Fruit fly (Drosophila melanogaster) whole organism: Measurements from ENCODE around the gene Sirup.

Experiments
- CG8478 ChIP-seq: fragments of >200 bp; optimal IDR thresholded peaks from 2 replicates; lab custom pipeline; 2018; ENCODE audit warnings: inconsistent platforms
- Dll ChIP-seq: fragments of >200 bp; optimal IDR thresholded peaks from 2 replicates; lab custom pipeline; 2017
- EcR ChIP-seq, 2 experiments: fragments of >200 bp; optimal IDR thresholded peaks; 2 replicates each; lab custom pipeline; 2017; ENCODE audit warnings: missing biosample characterization in 2 of 2, missing genetic modification characterization in 2 of 2, missing genetic modification reagents in 2 of 2
- pan ChIP-seq: fragments of >200 bp; optimal IDR thresholded peaks from 2 replicates; lab custom pipeline; 2017
- usp ChIP-seq: fragments of >200 bp; optimal IDR thresholded peaks from 2 replicates; lab custom pipeline; 2017; ENCODE audit warnings: missing biosample characterization, missing genetic modification characterization, mixed read lengths

DNA sequence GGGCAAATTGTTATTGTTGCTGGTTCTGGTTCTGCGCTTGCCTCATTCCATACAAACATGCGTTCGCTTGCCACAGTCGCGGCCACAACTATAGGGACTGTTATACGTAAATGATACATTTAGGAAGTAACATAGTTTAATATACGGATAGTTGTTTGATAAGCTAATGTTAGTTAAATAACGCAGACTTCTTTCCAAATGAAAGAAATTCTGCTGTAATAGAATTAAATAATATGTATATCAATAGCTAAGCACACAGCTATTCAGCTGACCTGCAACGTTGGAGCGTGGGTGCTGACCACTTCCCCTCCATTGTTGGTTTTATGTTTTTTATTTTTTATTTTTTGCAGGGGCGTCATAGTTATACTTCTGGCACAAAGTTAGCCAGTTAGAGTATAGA is 36.1 kb downstream of the Sirup start:
- TF ChIP-seq EcR (GFP tag; optimal IDR thresholded peaks at IDR 0.05; lab: Kevin White, UChicago) (no peak), CG8478 (lab: Kevin White, UChicago) (no peak), usp (no peak), pan (lab: Kevin White, UChicago) (no peak), Dll (lab: Kevin White, UChicago) (no peak)
